Fruit fly (Drosophila melanogaster) whole organism, embryonic: Measurements from ENCODE around the gene cv-c.
A peak's percentile ranks its signal among the peaks of the same experiment; 100 is the strongest.

ENCODE experiments used
- Abd-B ChIP-seq: fragments of 200-800 bp; sonication (Bioruptor generic); optimal IDR thresholded peaks from 2 replicates; lab custom pipeline; 2018; ENCODE audit warnings: missing biosample characterization, mild to moderate bottlenecking, missing genetic modification characterization, moderate library complexity
- B-H2 ChIP-seq: fragments of 200-800 bp; sonication (Bioruptor generic); optimal IDR thresholded peaks from 2 replicates; lab custom pipeline; 2018; ENCODE audit warnings: missing biosample characterization, mild to moderate bottlenecking, missing genetic modification characterization
- BEAF-32 ChIP-seq: fragments of 200-800 bp; sonication (Bioruptor generic); optimal IDR thresholded peaks from 3 replicates; lab custom pipeline; 2017; ENCODE audit warnings: missing biosample characterization, missing genetic modification characterization, mild to moderate bottlenecking, moderate library complexity, missing genetic modification reagents
- C15 ChIP-seq: fragments of 200-800 bp; sonication (Bioruptor generic); IDR thresholded peaks from 3 replicates; pipeline ENCODE4 v1.3.6; 2022; ENCODE audit warnings: missing biosample characterization, missing genetic modification characterization
- CG10543 ChIP-seq: fragments of 200-800 bp; sonication (Bioruptor generic); optimal IDR thresholded peaks from 3 replicates; lab custom pipeline; 2017; ENCODE audit warnings: missing biosample characterization, mild to moderate bottlenecking, missing genetic modification characterization, moderate library complexity
- CG11723 ChIP-seq: fragments of 200-800 bp; sonication (Bioruptor generic); optimal IDR thresholded peaks from 2 replicates; lab custom pipeline; 2017; ENCODE audit warnings: missing biosample characterization, mild to moderate bottlenecking, missing genetic modification characterization
- CG13123 ChIP-seq: fragments of 200-800 bp; sonication (Bioruptor generic); optimal IDR thresholded peaks from 2 replicates; lab custom pipeline; 2016; ENCODE audit warnings: missing biosample characterization, missing genetic modification characterization
- CG13296 ChIP-seq: fragments of 200-800 bp; sonication (Bioruptor generic); optimal IDR thresholded peaks from 3 replicates; lab custom pipeline; 2018; ENCODE audit warnings: missing biosample characterization, mild to moderate bottlenecking, missing genetic modification characterization
- CG17568 ChIP-seq: fragments of 200-800 bp; sonication (Bioruptor generic); optimal IDR thresholded peaks from 2 replicates; lab custom pipeline; 2018; ENCODE audit warnings: missing biosample characterization, mild to moderate bottlenecking, missing genetic modification characterization, moderate library complexity
- CG18619 ChIP-seq: fragments of 200-800 bp; sonication (Bioruptor generic); optimal IDR thresholded peaks from 3 replicates; lab custom pipeline; 2017; ENCODE audit warnings: missing biosample characterization, mild to moderate bottlenecking, missing genetic modification characterization
- CG31224 ChIP-seq: fragments of 200-800 bp; sonication (Bioruptor generic); IDR thresholded peaks from 2 replicates; pipeline ENCODE4 v1.3.6; 2022; ENCODE audit warnings: missing biosample characterization, missing genetic modification characterization
- CG31388 ChIP-seq: fragments of 200-800 bp; sonication (Bioruptor generic); optimal IDR thresholded peaks from 2 replicates; lab custom pipeline; 2016; ENCODE audit warnings: missing biosample characterization, missing genetic modification characterization
- CG3163 ChIP-seq: fragments of 200-800 bp; sonication (Bioruptor generic); optimal IDR thresholded peaks from 3 replicates; lab custom pipeline; 2016; ENCODE audit warnings: missing biosample characterization, missing genetic modification characterization
- CG3726 ChIP-seq: fragments of 200-800 bp; sonication (Bioruptor generic); IDR thresholded peaks from 3 replicates; pipeline ENCODE4, ENCODE4 v1.3.6; 2022; ENCODE audit warnings: missing biosample characterization, missing genetic modification characterization
- CG3838 ChIP-seq: fragments of 200-800 bp; sonication (Bioruptor generic); optimal IDR thresholded peaks from 3 replicates; lab custom pipeline; 2016; ENCODE audit warnings: missing biosample characterization, missing genetic modification characterization
- CG4404 ChIP-seq: fragments of 200-800 bp; sonication (Bioruptor generic); IDR thresholded peaks from 2 replicates; pipeline ENCODE4 v1.3.6; 2022; ENCODE audit warnings: missing biosample characterization, missing genetic modification characterization
- CG7271 ChIP-seq: fragments of 200-800 bp; sonication (Bioruptor generic); optimal IDR thresholded peaks from 2 replicates; lab custom pipeline; 2018; ENCODE audit warnings: missing biosample characterization, mild to moderate bottlenecking, missing genetic modification characterization, moderate library complexity
- CG7839 ChIP-seq: fragments of 200-800 bp; sonication (Bioruptor generic); optimal IDR thresholded peaks from 3 replicates; lab custom pipeline; 2018; ENCODE audit warnings: missing biosample characterization, mild to moderate bottlenecking, missing genetic modification characterization, moderate library complexity
- CG8281 ChIP-seq: fragments of 200-800 bp; sonication (Bioruptor generic); optimal IDR thresholded peaks from 2 replicates; lab custom pipeline; 2018; ENCODE audit warnings: missing biosample characterization, mild to moderate bottlenecking, missing genetic modification characterization, moderate library complexity
- CG8359 ChIP-seq: fragments of 200-800 bp; sonication (Bioruptor generic); optimal IDR thresholded peaks from 2 replicates; lab custom pipeline; 2017; ENCODE audit warnings: missing biosample characterization, mild to moderate bottlenecking, missing genetic modification characterization, borderline replicate concordance
- CG8478 ChIP-seq: fragments of >200 bp; optimal IDR thresholded peaks from 2 replicates; lab custom pipeline; 2018
- CG8944 ChIP-seq: fragments of 200-800 bp; sonication (Bioruptor generic); optimal IDR thresholded peaks from 3 replicates; lab custom pipeline; 2016; ENCODE audit warnings: missing biosample characterization, missing genetic modification characterization
- CG9876 ChIP-seq: fragments of 200-800 bp; sonication (Bioruptor generic); optimal IDR thresholded peaks from 2 replicates; lab custom pipeline; 2016; ENCODE audit warnings: missing biosample characterization, missing genetic modification characterization
- CTCF ChIP-seq: fragments of 200-800 bp; sonication (Bioruptor generic); optimal IDR thresholded peaks from 2 replicates; lab custom pipeline; 2017; ENCODE audit warnings: missing biosample characterization, mild to moderate bottlenecking, missing genetic modification characterization, moderate library complexity
- Camta ChIP-seq: fragments of 200-800 bp; sonication (Bioruptor generic); optimal IDR thresholded peaks from 2 replicates; lab custom pipeline; 2016; ENCODE audit warnings: missing biosample characterization, missing genetic modification characterization
- CrebB ChIP-seq: fragments of 200-800 bp; sonication (Bioruptor generic); optimal IDR thresholded peaks from 3 replicates; lab custom pipeline; 2018; ENCODE audit warnings: missing biosample characterization, mild to moderate bottlenecking, missing genetic modification characterization
- Jarid2 ChIP-seq: fragments of 200-800 bp; sonication (Bioruptor generic); optimal IDR thresholded peaks from 3 replicates; lab custom pipeline; 2017; ENCODE audit warnings: mild to moderate bottlenecking, missing biosample characterization, missing genetic modification reagents, missing genetic modification characterization
- Nf-YA ChIP-seq: fragments of 200-800 bp; sonication (Bioruptor generic); IDR thresholded peaks from 2 replicates; pipeline ENCODE4 v1.3.6; 2022; ENCODE audit warnings: missing biosample characterization, missing genetic modification characterization
- Oaz ChIP-seq: fragments of 200-800 bp; sonication (Bioruptor generic); IDR thresholded peaks from 2 replicates; pipeline ENCODE4 v1.3.6; 2022; ENCODE audit warnings: missing biosample characterization, missing genetic modification characterization
- Optix ChIP-seq: fragments of 200-800 bp; sonication (Bioruptor generic); IDR thresholded peaks from 3 replicates; pipeline ENCODE4 v1.3.6; 2022; ENCODE audit warnings: missing biosample characterization, missing genetic modification characterization
- Ptx1 ChIP-seq: fragments of 200-800 bp; sonication (Bioruptor generic); IDR thresholded peaks from 2 replicates; pipeline ENCODE4 v1.3.6; 2022; ENCODE audit warnings: missing biosample characterization, missing genetic modification characterization
- Sox102F ChIP-seq: fragments of 200-800 bp; sonication (Bioruptor generic); optimal IDR thresholded peaks from 2 replicates; lab custom pipeline; 2018; ENCODE audit warnings: missing biosample characterization, mild to moderate bottlenecking, missing genetic modification characterization, moderate library complexity
- Spps ChIP-seq: fragments of 200-800 bp; sonication (Bioruptor generic); optimal IDR thresholded peaks from 2 replicates; lab custom pipeline; 2018; ENCODE audit warnings: missing biosample characterization, mild to moderate bottlenecking, missing genetic modification characterization
- ab ChIP-seq: fragments of 200-800 bp; sonication (Bioruptor generic); optimal IDR thresholded peaks from 2 replicates; lab custom pipeline; 2016; ENCODE audit warnings: missing biosample characterization, missing genetic modification characterization
- bsh ChIP-seq, 2 experiments: fragments of 200-800 bp; sonication (Bioruptor generic); optimal IDR thresholded peaks; 2 replicates each; lab custom pipeline; 2017 to 2018; ENCODE audit warnings: mild to moderate bottlenecking in 2 of 2, missing biosample characterization in 2 of 2, missing genetic modification characterization in 2 of 2, moderate library complexity in 1 of 2
- cad ChIP-seq: fragments of >200 bp; optimal IDR thresholded peaks from 2 replicates; lab custom pipeline; 2017; ENCODE audit warnings: missing biosample characterization, missing genetic modification characterization
- cg ChIP-seq: fragments of 200-800 bp; sonication (Bioruptor generic); optimal IDR thresholded peaks from 3 replicates; lab custom pipeline; 2019; ENCODE audit warnings: missing biosample characterization, mild to moderate bottlenecking, missing genetic modification characterization, moderate library complexity
- chn ChIP-seq: fragments of 200-800 bp; sonication (Bioruptor generic); optimal IDR thresholded peaks from 2 replicates; lab custom pipeline; 2016; ENCODE audit warnings: missing biosample characterization, missing genetic modification characterization
- exex ChIP-seq: fragments of 200-800 bp; sonication (Bioruptor generic); optimal IDR thresholded peaks from 4 replicates; lab custom pipeline; 2018; ENCODE audit warnings: missing biosample characterization, mild to moderate bottlenecking, missing genetic modification characterization, moderate library complexity
- fru ChIP-seq: fragments of >200 bp; optimal IDR thresholded peaks from 2 replicates; lab custom pipeline; 2017
- gce ChIP-seq: fragments of 200-800 bp; sonication (Bioruptor generic); IDR thresholded peaks from 3 replicates; pipeline ENCODE4 v1.3.6; 2022; ENCODE audit warnings: missing biosample characterization, missing genetic modification characterization
- gsb ChIP-seq: fragments of 200-800 bp; sonication (Bioruptor generic); IDR thresholded peaks from 2 replicates; pipeline ENCODE4 v1.3.6; 2022; ENCODE audit warnings: missing biosample characterization, missing genetic modification characterization
- mld ChIP-seq: fragments of 200-800 bp; sonication (Bioruptor generic); IDR thresholded peaks from 3 replicates; pipeline ENCODE4 v1.3.6; 2022; ENCODE audit warnings: missing biosample characterization, missing genetic modification characterization; ENCODE audit not compliant: partially characterized antibody
- nerfin-1 ChIP-seq: fragments of 200-800 bp; sonication (Bioruptor generic); optimal IDR thresholded peaks from 3 replicates; lab custom pipeline; 2019; ENCODE audit warnings: missing biosample characterization, mild to moderate bottlenecking, missing genetic modification characterization, moderate library complexity
- odd ChIP-seq: fragments of 200-800 bp; sonication (Bioruptor generic); optimal IDR thresholded peaks from 2 replicates; lab custom pipeline; 2017; ENCODE audit warnings: missing biosample characterization, mild to moderate bottlenecking, missing genetic modification characterization
- p53 ChIP-seq: fragments of 200-800 bp; sonication (Bioruptor generic); optimal IDR thresholded peaks from 2 replicates; lab custom pipeline; 2016; ENCODE audit warnings: missing biosample characterization, missing genetic modification characterization
- pho ChIP-seq: fragments of 200-800 bp; sonication (Bioruptor generic); optimal IDR thresholded peaks from 2 replicates; lab custom pipeline; 2016; ENCODE audit warnings: missing biosample characterization, missing genetic modification characterization
- pita ChIP-seq: fragments of 200-800 bp; sonication (Bioruptor generic); optimal IDR thresholded peaks from 2 replicates; lab custom pipeline; 2017; ENCODE audit warnings: missing biosample characterization, mild to moderate bottlenecking, missing genetic modification characterization
- schlank ChIP-seq: fragments of 200-800 bp; sonication (Bioruptor generic); optimal IDR thresholded peaks from 2 replicates; lab custom pipeline; 2018; ENCODE audit warnings: missing biosample characterization, mild to moderate bottlenecking, missing genetic modification characterization
- sd ChIP-seq: fragments of 200-800 bp; sonication (Bioruptor generic); optimal IDR thresholded peaks from 3 replicates; lab custom pipeline; 2018; ENCODE audit warnings: missing biosample characterization, mild to moderate bottlenecking, missing genetic modification characterization, moderate library complexity
- unpg ChIP-seq: fragments of 200-800 bp; sonication (Bioruptor generic); optimal IDR thresholded peaks from 3 replicates; lab custom pipeline; 2018; ENCODE audit warnings: missing biosample characterization, mild to moderate bottlenecking, missing genetic modification characterization, moderate library complexity

The cv-c gene

dm6 chr3R:14478438-14479033, 3.0 kb downstream of the cv-c start (continued):
- TF ChIP-seq CG7839 (peak; percentile 73), CG4404 (GFP tag; lab: Robert Waterston, UW) (peak; percentile 53), bsh (GFP tag; optimal IDR thresholded peaks at IDR 0.05; lab: Kevin White, UChicago) (peak in 1 of 2 experiments; percentile 89), CG9876 (GFP tag; lab: Kevin White, UChicago) (no peak), fru (lab: Kevin White, UChicago) (no peak), mld (GFP tag; lab: Robert Waterston, UW) (no peak), CG3726 (GFP tag; lab: Robert Waterston, UW) (no peak), CG13123 (GFP tag; lab: Kevin White, UChicago) (peak; percentile 20), C15 (GFP tag; lab: Robert Waterston, UW) (0 out of 3 replicates have a peak, but pooled peaks have one; percentile 37), CTCF (GFP tag; lab: Kevin White, UChicago) (no peak), sd (peak; percentile 73), cad (no peak), Optix (GFP tag; lab: Robert Waterston, UW) (no peak), CG8478 (lab: Kevin White, UChicago) (no peak), CG31388 (GFP tag; lab: Kevin White, UChicago) (peak; percentile 39), CrebB (tag; lab: Kevin White, UChicago) (peak; percentile 46), schlank (tag; lab: Kevin White, UChicago) (no peak), CG7271 (tag; lab: Kevin White, UChicago) (no peak), CG3163 (GFP tag; lab: Kevin White, UChicago) (no peak), Jarid2 (GFP tag; lab: Kevin White, UChicago) (peak; percentile 37), B-H2 (GFP tag; lab: Kevin White, UChicago) (no peak), gce (GFP tag; lab: Robert Waterston, UW) (0 out of 3 replicates have a peak, but pooled peaks have one; percentile 49), ab (GFP tag; lab: Kevin White, UChicago) (no peak), exex (tag; lab: Kevin White, UChicago) (peak; percentile 34), BEAF-32 (GFP tag; lab: Kevin White, UChicago) (no peak), CG8281 (tag; lab: Kevin White, UChicago) (peak; percentile 42), Abd-B (GFP tag; lab: Kevin White, UChicago) (peak; percentile 75), CG10543 (GFP tag; lab: Kevin White, UChicago) (peak; percentile 41), Sox102F (GFP tag; lab: Kevin White, UChicago) (peak; percentile 81), pita (GFP tag; lab: Kevin White, UChicago) (no peak), CG31224 (peak; percentile 67), Ptx1 (GFP tag; lab: Robert Waterston, UW) (peak; percentile 88), odd (GFP tag; lab: Kevin White, UChicago) (peak; percentile 19), p53 (GFP tag; lab: Kevin White, UChicago) (no peak), nerfin-1 (tag; lab: Kevin White, UChicago) (peak; percentile 73), CG8359 (peak; percentile 69), CG3838 (GFP tag; lab: Kevin White, UChicago) (peak; percentile 50), CG18619 (GFP tag; lab: Kevin White, UChicago) (peak; percentile 58), chn (GFP tag; lab: Kevin White, UChicago) (peak; percentile 44), Spps (tag; lab: Kevin White, UChicago) (peak; percentile 89), cg (GFP tag; lab: Kevin White, UChicago) (no peak), gsb (GFP tag; lab: Robert Waterston, UW) (0 out of 2 replicates have a peak, but pooled peaks have one; percentile 53), CG13296 (GFP tag; lab: Kevin White, UChicago) (peak; percentile 52), CG8944 (no peak), unpg (GFP tag; lab: Kevin White, UChicago) (peak; percentile 89), pho (GFP tag; lab: Kevin White, UChicago) (no peak), CG17568 (GFP tag; lab: Kevin White, UChicago) (peak; percentile 18), Nf-YA (GFP tag; lab: Robert Waterston, UW) (peak; percentile 35; the same call in 1 of the 2 replicates), CG11723 (GFP tag; lab: Kevin White, UChicago) (peak; percentile 11), Camta (GFP tag; lab: Kevin White, UChicago) (peak; percentile 23), Oaz (no peak)
